Worm (Caenorhabditis elegans) whole organism, early embryonic: ENCODE measurements around the gene rpl-32.

Experiments
- ceh-13 ChIP-seq: fragments of 200-800 bp; sonication (Bioruptor generic); optimal IDR thresholded peaks from 2 replicates; lab custom pipeline; 2018; ENCODE audit warnings: mild to moderate bottlenecking, missing genetic modification characterization, missing compliant biosample characterization
- flt-1 ChIP-seq: fragments of 200-800 bp; sonication (Bioruptor generic); IDR thresholded peaks from 2 replicates; pipeline ENCODE4 v1.3.6; 2022; ENCODE audit warnings: missing genetic modification characterization, missing compliant biosample characterization
- hmbx-1 ChIP-seq: sonication (generic microtip); optimal IDR thresholded peaks from 2 replicates; lab custom pipeline; 2016; ENCODE audit warnings: mild to moderate bottlenecking, missing genetic modification characterization, missing compliant biosample characterization
- hmg-4 ChIP-seq: fragments of 200-800 bp; sonication (Bioruptor generic); optimal IDR thresholded peaks from 2 replicates; lab custom pipeline; 2018; ENCODE audit warnings: mild to moderate bottlenecking, missing genetic modification characterization, missing compliant biosample characterization

DNA sequence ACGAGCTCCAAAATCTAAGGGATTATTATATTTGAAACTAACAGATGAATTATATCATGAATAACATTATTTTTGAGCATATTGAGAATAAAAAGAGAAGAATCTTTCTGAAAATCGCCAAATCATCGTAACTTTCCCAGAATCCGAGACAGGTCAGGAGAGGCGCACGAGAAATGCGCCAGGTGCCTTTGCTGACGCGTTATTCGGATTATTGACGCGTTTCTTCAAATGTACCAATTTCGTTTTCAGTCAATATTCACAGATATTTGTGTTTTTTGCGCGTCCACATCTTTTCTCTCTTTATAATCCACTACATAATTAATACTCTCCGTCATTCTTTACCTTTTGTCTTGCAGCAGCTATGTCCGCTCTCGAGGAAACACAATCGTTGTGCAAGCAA is 42.1 kb upstream of the rpl-32 start, which contains the start of gene T24H10.1:
- no peak for TF ChIP-seq hmg-4 (GFP tag; lab: Kevin White, UChicago)
- TF ChIP-seq hmbx-1 (tag; lab: Kevin White, UChicago), result no peak
- no peak for TF ChIP-seq ceh-13 (GFP tag; lab: Kevin White, UChicago)
- TF ChIP-seq flt-1 (GFP tag; lab: Robert Waterston, UW), result no peak
